Fruit fly (Drosophila melanogaster): ENCODE measurements around the gene pygo.

The pygo gene

DNA sequence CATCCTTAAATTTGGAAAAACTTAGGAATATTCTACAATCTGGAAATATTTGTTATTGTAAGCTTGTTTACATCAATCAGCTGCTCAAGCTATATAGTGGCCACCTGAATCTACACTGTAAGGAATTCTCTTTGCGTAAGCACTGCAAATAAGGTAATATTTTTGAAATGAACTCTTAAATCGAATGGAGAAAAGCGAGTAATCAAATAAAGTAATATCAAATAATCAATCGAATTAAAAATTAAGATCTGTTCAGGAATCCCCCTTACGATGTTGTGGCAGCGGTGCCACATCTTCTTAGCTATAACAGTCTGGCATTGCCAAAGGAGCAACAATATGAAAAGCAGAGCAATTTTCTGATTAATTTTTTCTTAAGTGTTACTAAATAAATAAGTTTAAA is 35.5 kb upstream of the pygo start, which contains the start of the genes Mnat9 and CG1792:
Gene Mnat9, minus strand, starts transcription at position 160 of the 400 bp plus-strand sequence.
Gene CG1792, plus strand, starts transcription at position 303 of the 400 bp plus-strand sequence.
- TF ChIP-seq woc (GFP tag; optimal IDR thresholded peaks at IDR 0.05): peak; percentile 96
- TF ChIP-seq psq (GFP tag; optimal IDR thresholded peaks at IDR 0.05): peak; percentile 97
- TF ChIP-seq br (GFP tag; optimal IDR thresholded peaks at IDR 0.05): peak; percentile 98
- no peak for TF ChIP-seq usp (GFP tag; optimal IDR thresholded peaks at IDR 0.05)
- TF ChIP-seq Sp1 (GFP tag; optimal IDR thresholded peaks at IDR 0.05): peak; percentile 97
- TF ChIP-seq HLH106 (tag; optimal IDR thresholded peaks at IDR 0.05): peak; percentile 98
- TF ChIP-seq Mio (GFP tag; optimal IDR thresholded peaks at IDR 0.05): peak; percentile 94
- no peak for TF ChIP-seq Myc (optimal IDR thresholded peaks at IDR 0.05)
- peak; percentile 97 for TF ChIP-seq dsf (GFP tag; optimal IDR thresholded peaks at IDR 0.05; ENCODE audit: borderline replicate concordance)
- no peak for TF ChIP-seq jim (GFP tag; optimal IDR thresholded peaks at IDR 0.05)
- peak; percentile 95 to 99 for TF ChIP-seq foxo (GFP tag; optimal IDR thresholded peaks at IDR 0.05)
- TF ChIP-seq tai (GFP tag; optimal IDR thresholded peaks at IDR 0.05): no peak
- TF ChIP-seq Hr78 (GFP tag; optimal IDR thresholded peaks at IDR 0.05): no peak
- TF ChIP-seq dl (GFP tag; optimal IDR thresholded peaks at IDR 0.05; ENCODE audit: insufficient read depth in 1 of 2, partially characterized antibody in 2 of 2): no peak
- no peak for TF ChIP-seq Vsx2 (GFP tag; optimal IDR thresholded peaks at IDR 0.05; ENCODE audit: partially characterized antibody)
- TF ChIP-seq rgr (GFP tag; optimal IDR thresholded peaks at IDR 0.05): peak; percentile 99
- peak; percentile 99 for TF ChIP-seq fru (GFP tag; optimal IDR thresholded peaks at IDR 0.05)
- TF ChIP-seq lola (GFP tag; optimal IDR thresholded peaks at IDR 0.05): no peak
- TF ChIP-seq ey (GFP tag; optimal IDR thresholded peaks at IDR 0.05): peak; percentile 99
- TF ChIP-seq Jra (GFP tag; optimal IDR thresholded peaks at IDR 0.05): peak; percentile 98
- TF ChIP-seq GATAd (GFP tag; optimal IDR thresholded peaks at IDR 0.05): peak; percentile 97
- TF ChIP-seq OdsH (GFP tag; optimal IDR thresholded peaks at IDR 0.05): peak; percentile 99
- peak; percentile 98 for TF ChIP-seq sv (GFP tag; optimal IDR thresholded peaks at IDR 0.05)
- no peak for TF ChIP-seq Dfd (GFP tag; optimal IDR thresholded peaks at IDR 0.05)
- TF ChIP-seq Abd-B (GFP tag; optimal IDR thresholded peaks at IDR 0.05): no peak
- peak; percentile 97 for TF ChIP-seq sage (GFP tag; optimal IDR thresholded peaks at IDR 0.05)
- peak; percentile 97 for TF ChIP-seq dmrt93B (GFP tag; optimal IDR thresholded peaks at IDR 0.05)
- no peak for TF ChIP-seq Dif (GFP tag; optimal IDR thresholded peaks at IDR 0.05; ENCODE audit: partially characterized antibody)
- TF ChIP-seq Hr83 (GFP tag; optimal IDR thresholded peaks at IDR 0.05; ENCODE audit: poor library complexity, severe bottlenecking): peak; percentile 99
- TF ChIP-seq CrebA (GFP tag; optimal IDR thresholded peaks at IDR 0.05; ENCODE audit: borderline replicate concordance): no peak
- no peak for TF ChIP-seq brk (GFP tag; optimal IDR thresholded peaks at IDR 0.05)
- peak; percentile 99 for TF ChIP-seq Hnf4 (GFP tag; optimal IDR thresholded peaks at IDR 0.05)
- peak; percentile 68 for TF ChIP-seq Rel (GFP tag; optimal IDR thresholded peaks at IDR 0.05)
- TF ChIP-seq Rel (tag; optimal IDR thresholded peaks at IDR 0.05): peak; percentile 85
- TF ChIP-seq CG32264 (GFP tag; optimal IDR thresholded peaks at IDR 0.05): peak; percentile 97
- peak; percentile 99 for TF ChIP-seq h (GFP tag; optimal IDR thresholded peaks at IDR 0.05)
- TF ChIP-seq N (GFP tag; optimal IDR thresholded peaks at IDR 0.05): no peak
- peak; percentile 91 for TF ChIP-seq CG9705 (GFP tag; optimal IDR thresholded peaks at IDR 0.05)
- no peak for TF ChIP-seq pan (optimal IDR thresholded peaks at IDR 0.05)

DNA sequence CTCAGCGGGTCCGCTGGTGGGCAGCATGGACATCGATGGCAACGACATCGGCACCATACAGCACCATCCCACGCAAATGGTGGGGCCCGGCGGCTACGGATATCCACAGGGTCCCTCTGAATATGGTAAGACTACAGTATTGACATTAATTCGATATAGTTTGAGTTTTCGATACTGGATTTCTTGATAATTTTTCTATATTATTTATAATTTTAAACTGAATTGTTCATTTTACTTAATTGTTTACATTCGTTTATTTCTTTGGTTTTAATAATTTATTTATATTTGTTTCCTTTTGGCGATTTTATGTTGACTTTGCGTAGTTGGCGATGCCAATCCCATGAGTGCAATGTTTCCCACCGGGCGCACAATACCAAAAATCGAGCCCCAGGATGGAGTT is 32.1 kb upstream of the pygo start, which contains the start of gene CycG:
Gene CycG, minus strand, starts transcription at position 101 of the 400 bp plus-strand sequence.
- TF ChIP-seq Jra (GFP tag; optimal IDR thresholded peaks at IDR 0.05) (no peak), HLH106 (tag; optimal IDR thresholded peaks at IDR 0.05) (no peak), dsf (GFP tag; optimal IDR thresholded peaks at IDR 0.05; ENCODE audit: borderline replicate concordance) (no peak), rgr (GFP tag; optimal IDR thresholded peaks at IDR 0.05) (no peak), foxo (GFP tag; optimal IDR thresholded peaks at IDR 0.05) (no peak)
